Worm (Caenorhabditis elegans): Measurements from ENCODE around the gene Y39A1C.1.

Y39A1C.1 gene

ce11 chrIII:10903009-10903609, 47.9 kb downstream of the Y39A1C.1 start:
- TF ChIP-seq ces-1 (GFP tag; optimal IDR thresholded peaks at IDR 0.05) (peak; percentile 7), lsy-2 (tag; optimal IDR thresholded peaks at IDR 0.05) (no peak), zip-8 (tag; optimal IDR thresholded peaks at IDR 0.05) (peak; percentile 96), bed-3 (GFP tag; optimal IDR thresholded peaks at IDR 0.05) (no peak)

ce11 chrIII:10904320-10904961, 49.2 kb downstream of the Y39A1C.1 start:
- TF ChIP-seq unc-120 (tag; optimal IDR thresholded peaks at IDR 0.05; ENCODE audit: poor library complexity, severe bottlenecking) = no peak
- no peak for TF ChIP-seq ztf-11 (tag; optimal IDR thresholded peaks at IDR 0.05)
- TF ChIP-seq ham-2 (GFP tag; optimal IDR thresholded peaks at IDR 0.05) = no peak
- no peak for TF ChIP-seq sptf-1 (tag; optimal IDR thresholded peaks at IDR 0.05)
- TF ChIP-seq nhr-237 (tag; optimal IDR thresholded peaks at IDR 0.05) = no peak
- no peak for TF ChIP-seq zip-8 (tag; optimal IDR thresholded peaks at IDR 0.05)
- TF ChIP-seq sem-2 (GFP tag; optimal IDR thresholded peaks at IDR 0.05) = no peak
- TF ChIP-seq mep-1 (tag; optimal IDR thresholded peaks at IDR 0.05) = no peak
- TF ChIP-seq bed-3 (GFP tag; optimal IDR thresholded peaks at IDR 0.05) = no peak
- no peak for TF ChIP-seq ceh-39 (tag; optimal IDR thresholded peaks at IDR 0.05)
- TF ChIP-seq tbx-8 (GFP tag; optimal IDR thresholded peaks at IDR 0.05) = no peak
- no peak for TF ChIP-seq ces-1 (GFP tag; optimal IDR thresholded peaks at IDR 0.05)
- TF ChIP-seq blmp-1 (tag; optimal IDR thresholded peaks at IDR 0.05) = no peak
- TF ChIP-seq drap-1 (GFP tag; optimal IDR thresholded peaks at IDR 0.05) = no peak

- no peak for TF ChIP-seq unc-39 (tag; optimal IDR thresholded peaks at IDR 0.05)
- no peak for TF ChIP-seq ztf-11 (tag; optimal IDR thresholded peaks at IDR 0.05)
- peak; percentile 89 for TF ChIP-seq hlh-1 (tag; optimal IDR thresholded peaks at IDR 0.05)
- no peak for TF ChIP-seq snpc-4 (tag; optimal IDR thresholded peaks at IDR 0.05)
- TF ChIP-seq nhr-28 (tag; optimal IDR thresholded peaks at IDR 0.05) = no peak
- no peak for TF ChIP-seq elt-1 (tag; optimal IDR thresholded peaks at IDR 0.05; ENCODE audit: borderline replicate concordance, insufficient read depth)
- peak; percentile 6 for TF ChIP-seq lsy-2 (tag; optimal IDR thresholded peaks at IDR 0.05)
- TF ChIP-seq nhr-2 (tag; optimal IDR thresholded peaks at IDR 0.05) = no peak
- TF ChIP-seq bed-3 (GFP tag; optimal IDR thresholded peaks at IDR 0.05) = no peak
- TF ChIP-seq nhr-76 (tag; optimal IDR thresholded peaks at IDR 0.05) = no peak
- TF ChIP-seq ces-1 (GFP tag; optimal IDR thresholded peaks at IDR 0.05) = peak; percentile 93
- TF ChIP-seq cnd-1 (tag; optimal IDR thresholded peaks at IDR 0.05) = no peak
- TF ChIP-seq nhr-237 (tag; optimal IDR thresholded peaks at IDR 0.05) = no peak
- TF ChIP-seq ceh-43 (GFP tag; optimal IDR thresholded peaks at IDR 0.05) = no peak
- TF ChIP-seq sem-2 (GFP tag; optimal IDR thresholded peaks at IDR 0.05) = no peak
- TF ChIP-seq M03D4.4 (tag; optimal IDR thresholded peaks at IDR 0.05) = no peak
- no peak for TF ChIP-seq mls-2 (tag; optimal IDR thresholded peaks at IDR 0.05)
- TF ChIP-seq pha-4 (tag; optimal IDR thresholded peaks at IDR 0.05) = no peak
- no peak for TF ChIP-seq ceh-39 (tag; optimal IDR thresholded peaks at IDR 0.05)
- TF ChIP-seq unc-120 (tag; optimal IDR thresholded peaks at IDR 0.05; ENCODE audit: poor library complexity, severe bottlenecking) = peak; percentile 3
- TF ChIP-seq unc-62 (GFP tag; optimal IDR thresholded peaks at IDR 0.05) = peak; percentile 68
- no peak for TF ChIP-seq tbx-8 (GFP tag; optimal IDR thresholded peaks at IDR 0.05)
- TF ChIP-seq mab-5 (tag; optimal IDR thresholded peaks at IDR 0.05) = no peak
- no peak for TF ChIP-seq elt-3 (tag; optimal IDR thresholded peaks at IDR 0.05)
- no peak for TF ChIP-seq zip-8 (tag; optimal IDR thresholded peaks at IDR 0.05)
- no peak for TF ChIP-seq blmp-1 (tag; optimal IDR thresholded peaks at IDR 0.05)
- TF ChIP-seq nhr-12 (tag; optimal IDR thresholded peaks at IDR 0.05) = no peak
- TF ChIP-seq mep-1 (tag; optimal IDR thresholded peaks at IDR 0.05) = no peak
- no peak for TF ChIP-seq ham-2 (GFP tag; optimal IDR thresholded peaks at IDR 0.05)
- no peak for TF ChIP-seq lin-13 (tag; optimal IDR thresholded peaks at IDR 0.05)
- TF ChIP-seq sptf-1 (tag; optimal IDR thresholded peaks at IDR 0.05) = no peak
- TF ChIP-seq drap-1 (GFP tag; optimal IDR thresholded peaks at IDR 0.05) = no peak
- no peak for TF ChIP-seq lin-32 (GFP tag; optimal IDR thresholded peaks at IDR 0.05)
- no peak for TF ChIP-seq ceh-83 (GFP tag; optimal IDR thresholded peaks at IDR 0.05)
- TF ChIP-seq flh-1 (GFP tag; optimal IDR thresholded peaks at IDR 0.05) = no peak
These were observed 49.9 kb downstream of the Y39A1C.1 start for ce11 chrIII:10905112-10905511.

Measured in whole organism, mixed stage, embryonic.